Worm (Caenorhabditis elegans) whole organism, L3 larva: ENCODE measurements around the gene drl-1.

Source experiments
- R02D3.7 ChIP-seq: fragments of 150-350 bp; optimal IDR thresholded peaks from 2 replicates; lab custom pipeline; 2014; ENCODE audit warnings: missing biosample characterization, missing genetic modification characterization
- ZK546.5 ChIP-seq: sonication (generic microtip); optimal IDR thresholded peaks from 2 replicates; lab custom pipeline; 2017; ENCODE audit warnings: missing biosample characterization, missing genetic modification characterization
- ama-1 ChIP-seq: fragments of 150-350 bp; optimal IDR thresholded peaks from 2 replicates; lab custom pipeline; 2018
- ceh-16 ChIP-seq: sonication (generic microtip); optimal IDR thresholded peaks from 2 replicates; lab custom pipeline; 2017; ENCODE audit warnings: missing biosample characterization, missing genetic modification characterization
- ceh-82 ChIP-seq: fragments of 150-350 bp; optimal IDR thresholded peaks from 2 replicates; lab custom pipeline; 2014; ENCODE audit warnings: missing biosample characterization, missing genetic modification characterization
- egl-27 ChIP-seq: sonication (generic microtip); optimal IDR thresholded peaks from 4 replicates; lab custom pipeline; 2017; ENCODE audit warnings: missing biosample characterization, missing genetic modification reagents, missing genetic modification characterization
- egl-5 ChIP-seq: fragments of 150-350 bp; optimal IDR thresholded peaks from 2 replicates; lab custom pipeline; 2017; ENCODE audit warnings: missing biosample characterization, missing genetic modification reagents, missing genetic modification characterization, inconsistent platforms
- elt-1 ChIP-seq: fragments of 150-350 bp; optimal IDR thresholded peaks from 2 replicates; lab custom pipeline; 2014; ENCODE audit warnings: missing biosample characterization, missing genetic modification characterization
- elt-2 ChIP-seq: sonication (generic microtip); optimal IDR thresholded peaks from 2 replicates; lab custom pipeline; 2016; ENCODE audit warnings: missing genetic modification reagents, mild to moderate bottlenecking, missing genetic modification characterization, missing compliant biosample characterization
- elt-3 ChIP-seq, 3 experiments: fragments of 150-350 bp in 1 of 3; sonication (generic microtip) in 2 of 3; optimal IDR thresholded peaks; 2 replicates in 2 of 3; 4 replicates in 1 of 3; lab custom pipeline; 2014 to 2017; ENCODE audit warnings: missing biosample characterization in 3 of 3, missing genetic modification characterization in 3 of 3
- eor-1 ChIP-seq, 2 experiments: fragments of 150-350 bp; optimal IDR thresholded peaks; 2 replicates each; lab custom pipeline; 2014 to 2018; ENCODE audit warnings: missing biosample characterization in 2 of 2, missing genetic modification characterization in 2 of 2
- fkh-10 ChIP-seq: sonication (generic microtip); optimal IDR thresholded peaks from 2 replicates; lab custom pipeline; 2017; ENCODE audit warnings: missing biosample characterization, missing genetic modification reagents, missing genetic modification characterization
- fos-1 ChIP-seq: fragments of 150-350 bp; optimal IDR thresholded peaks from 2 replicates; lab custom pipeline; 2014; ENCODE audit warnings: missing biosample characterization, missing genetic modification characterization
- hmg-11 ChIP-seq: sonication (generic microtip); optimal IDR thresholded peaks from 2 replicates; lab custom pipeline; 2016; ENCODE audit warnings: missing genetic modification characterization, missing compliant biosample characterization
- jun-1 ChIP-seq: fragments of 150-350 bp; optimal IDR thresholded peaks from 2 replicates; lab custom pipeline; 2014; ENCODE audit warnings: missing biosample characterization, missing genetic modification reagents, missing genetic modification characterization
- lin-15B ChIP-seq: fragments of 150-350 bp; optimal IDR thresholded peaks from 2 replicates; lab custom pipeline; 2014; ENCODE audit warnings: missing biosample characterization, missing genetic modification characterization
- lin-39 ChIP-seq: fragments of 150-350 bp; optimal IDR thresholded peaks from 2 replicates; lab custom pipeline; 2018; ENCODE audit warnings: missing biosample characterization, missing genetic modification reagents, missing genetic modification characterization
- mdl-1 ChIP-seq: fragments of 150-350 bp; optimal IDR thresholded peaks from 2 replicates; lab custom pipeline; 2014; ENCODE audit warnings: missing biosample characterization, missing genetic modification characterization
- mml-1 ChIP-seq: fragments of 150-350 bp; sonication (generic microtip); optimal IDR thresholded peaks from 3 replicates; lab custom pipeline; 2014; ENCODE audit warnings: missing biosample characterization, missing genetic modification characterization
- nfya-1 ChIP-seq: sonication (generic microtip); optimal IDR thresholded peaks from 2 replicates; lab custom pipeline; 2017; ENCODE audit warnings: missing genetic modification characterization, mild to moderate bottlenecking, missing compliant biosample characterization, antibody characterized with exemption, moderate library complexity; ENCODE audit not compliant: insufficient read depth
- nhr-11 ChIP-seq: fragments of 150-350 bp; optimal IDR thresholded peaks from 2 replicates; lab custom pipeline; 2014; ENCODE audit warnings: missing biosample characterization, missing genetic modification characterization
- nhr-23 ChIP-seq: fragments of 150-350 bp; optimal IDR thresholded peaks from 2 replicates; lab custom pipeline; 2014; ENCODE audit warnings: missing biosample characterization, missing genetic modification reagents, missing genetic modification characterization
- nhr-25 ChIP-seq: sonication (generic microtip); optimal IDR thresholded peaks from 2 replicates; lab custom pipeline; 2017; ENCODE audit warnings: missing biosample characterization, missing genetic modification characterization
- nhr-76 ChIP-seq: fragments of 150-350 bp; sonication (generic microtip); optimal IDR thresholded peaks from 5 replicates; lab custom pipeline; 2014; ENCODE audit warnings: missing biosample characterization, missing genetic modification characterization
- nhr-77 ChIP-seq: fragments of 150-350 bp; optimal IDR thresholded peaks from 2 replicates; lab custom pipeline; 2014; ENCODE audit warnings: missing biosample characterization, missing genetic modification characterization
- pha-4 ChIP-seq: fragments of 150-350 bp; optimal IDR thresholded peaks from 2 replicates; lab custom pipeline; 2014; ENCODE audit warnings: missing biosample characterization, missing genetic modification reagents, missing genetic modification characterization
- pqm-1 ChIP-seq: fragments of 150-350 bp; optimal IDR thresholded peaks from 2 replicates; lab custom pipeline; 2017; ENCODE audit warnings: missing biosample characterization, missing genetic modification characterization, inconsistent platforms
- sea-2 ChIP-seq: fragments of 150-350 bp; sonication (generic microtip); optimal IDR thresholded peaks from 4 replicates; lab custom pipeline; 2014; ENCODE audit warnings: missing biosample characterization, missing genetic modification reagents, missing genetic modification characterization
- skn-1 ChIP-seq: fragments of 150-350 bp; optimal IDR thresholded peaks from 2 replicates; lab custom pipeline; 2014; ENCODE audit warnings: missing biosample characterization, missing genetic modification characterization
- unc-39 ChIP-seq: sonication (generic microtip); optimal IDR thresholded peaks from 4 replicates; lab custom pipeline; 2017; ENCODE audit warnings: missing biosample characterization, missing genetic modification characterization
- zag-1 ChIP-seq: fragments of 150-350 bp; optimal IDR thresholded peaks from 2 replicates; lab custom pipeline; 2014; ENCODE audit warnings: missing biosample characterization, missing genetic modification characterization
- ztf-11 ChIP-seq: fragments of 150-350 bp; optimal IDR thresholded peaks from 2 replicates; lab custom pipeline; 2014; ENCODE audit warnings: missing biosample characterization, missing genetic modification characterization
- ztf-4 ChIP-seq: fragments of 150-350 bp; optimal IDR thresholded peaks from 2 replicates; lab custom pipeline; 2014; ENCODE audit warnings: missing biosample characterization, missing genetic modification characterization

Gene drl-1

ce11 chrIV:294737-295136 is 30.1 kb upstream of the drl-1 start (continued):
- TF ChIP-seq ztf-11 (tag; lab: Kevin White, UChicago) (no peak), fkh-10 (GFP tag; lab: Kevin White, UChicago) (no peak), elt-1 (tag; lab: Kevin White, UChicago) (no peak), nhr-23 (no peak), elt-2 (tag; lab: Kevin White, UChicago) (no peak), ceh-82 (tag; lab: Kevin White, UChicago) (no peak), mml-1 (tag; lab: Kevin White, UChicago) (no peak), R02D3.7 (no peak), nhr-77 (no peak), ama-1 (peak; percentile 27), ztf-4 (no peak), zag-1 (tag; lab: Kevin White, UChicago) (no peak), elt-3 (tag; optimal IDR thresholded peaks at IDR 0.05; lab: Kevin White, UChicago) (no peak), nfya-1 (peak; percentile 13), nhr-11 (tag; lab: Kevin White, UChicago) (no peak), pqm-1 (no peak)

- TF ChIP-seq pqm-1 (peak; percentile 79), eor-1 (tag; optimal IDR thresholded peaks at IDR 0.05; lab: Kevin White, UChicago) (no peak), ztf-4 (no peak), egl-5 (tag; lab: Kevin White, UChicago) (no peak), lin-39 (tag; lab: Kevin White, UChicago) (no peak), ceh-82 (tag; lab: Kevin White, UChicago) (no peak), nhr-76 (tag; lab: Kevin White, UChicago) (no peak), pha-4 (peak; percentile 59), jun-1 (tag; lab: Kevin White, UChicago) (peak; percentile 70), nfya-1 (no peak), elt-2 (tag; lab: Kevin White, UChicago) (peak; percentile 96), elt-1 (tag; lab: Kevin White, UChicago) (no peak), mdl-1 (tag; lab: Kevin White, UChicago) (no peak), ZK546.5 (tag; lab: Kevin White, UChicago) (no peak), lin-15B (no peak), nhr-77 (no peak), unc-39 (no peak), ceh-16 (tag; lab: Kevin White, UChicago) (no peak), elt-3 (tag; optimal IDR thresholded peaks at IDR 0.05; lab: Kevin White, UChicago) (no peak), fos-1 (tag; lab: Kevin White, UChicago) (no peak), nhr-25 (tag; lab: Kevin White, UChicago) (no peak), zag-1 (tag; lab: Kevin White, UChicago) (no peak), sea-2 (GFP tag; lab: Kevin White, UChicago) (no peak), skn-1 (tag; lab: Kevin White, UChicago) (peak; percentile 40)
Measured at ce11 chrIV:295734-296201, 29.1 kb upstream of the drl-1 start.

- TF ChIP-seq hmg-11 (tag; lab: Kevin White, UChicago) (no peak), nhr-76 (tag; lab: Kevin White, UChicago) (no peak), egl-5 (tag; lab: Kevin White, UChicago) (no peak), elt-3 (tag; optimal IDR thresholded peaks at IDR 0.05; lab: Kevin White, UChicago) (no peak), elt-2 (tag; lab: Kevin White, UChicago) (peak; percentile 95), skn-1 (tag; lab: Kevin White, UChicago) (peak; percentile 47), nhr-11 (tag; lab: Kevin White, UChicago) (no peak), pha-4 (peak; percentile 21), egl-27 (tag; lab: Kevin White, UChicago) (no peak), jun-1 (tag; lab: Kevin White, UChicago) (peak; percentile 67), nhr-25 (tag; lab: Kevin White, UChicago) (no peak), fkh-10 (GFP tag; lab: Kevin White, UChicago) (no peak), pqm-1 (peak; percentile 91)
- TF ChIP-seq, all 47 proteins: peak for 5
Measured at ce11 chrIV:296849-297248, 28.0 kb upstream of the drl-1 start.

- TF ChIP-seq zag-1 (tag; lab: Kevin White, UChicago) (no peak), nhr-23 (no peak), ceh-16 (tag; lab: Kevin White, UChicago) (no peak)
- TF ChIP-seq, all 47 proteins: peak for 0
Measured at ce11 chrIV:298204-298603, 26.7 kb upstream of the drl-1 start, which contains the start of gene pnp-1. pnp-1 (minus strand) TSS chrIV:298304.

ce11 chrIV:299190-299589 is 25.7 kb upstream of the drl-1 start:
- TF ChIP-seq zag-1 (tag; lab: Kevin White, UChicago), result no peak
- TF ChIP-seq nhr-76 (tag; lab: Kevin White, UChicago), result no peak
